Fruit fly (Drosophila melanogaster): ENCODE data around the gene ppk28.
A peak's percentile ranks its signal among the peaks of the same experiment; 100 is the strongest.

The ppk28 gene

dm6 chrX:16833097-16833496 is 27.2 kb downstream of the ppk28 start (continued):
- peak; percentile 51 for TF ChIP-seq NC2β (GFP tag; optimal IDR thresholded peaks at IDR 0.05)
- no peak for TF ChIP-seq CG15696 (tag; optimal IDR thresholded peaks at IDR 0.05)
- TF ChIP-seq mirr (GFP tag; optimal IDR thresholded peaks at IDR 0.05) = no peak
- TF ChIP-seq CG7357 (GFP tag; IDR thresholded peaks at IDR 0.05) = peak; percentile 67; the same call in 2 of the 3 replicates
- TF ChIP-seq Xbp1 (GFP tag; optimal IDR thresholded peaks at IDR 0.05) = peak; percentile 79
- no peak for TF ChIP-seq hbn (GFP tag; IDR thresholded peaks at IDR 0.05; ENCODE audit: partially characterized antibody)
- TF ChIP-seq Meics (GFP tag; optimal IDR thresholded peaks at IDR 0.05) = peak; percentile 56
- TF ChIP-seq vnd (GFP tag; IDR thresholded peaks at IDR 0.05; ENCODE audit: partially characterized antibody) = no peak
- TF ChIP-seq Dek (tag; optimal IDR thresholded peaks at IDR 0.05) = peak; percentile 27
- peak; percentile 16 for TF ChIP-seq HmgZ (tag; optimal IDR thresholded peaks at IDR 0.05)
- TF ChIP-seq CG11247 (GFP tag; IDR thresholded peaks at IDR 0.05) = peak; percentile 75
- no peak for TF ChIP-seq ssp (GFP tag; IDR thresholded peaks at IDR 0.05)
- peak; percentile 65 to 78 for TF ChIP-seq dpn (GFP tag; optimal IDR thresholded peaks at IDR 0.05)
- peak; percentile 26 for TF ChIP-seq CG8089 (GFP tag; optimal IDR thresholded peaks at IDR 0.05)
- TF ChIP-seq knrl (GFP tag; IDR thresholded peaks at IDR 0.05; ENCODE audit: partially characterized antibody) = no peak
- TF ChIP-seq tll (GFP tag; optimal IDR thresholded peaks at IDR 0.05) = no peak
- TF ChIP-seq cato (GFP tag; optimal IDR thresholded peaks at IDR 0.05; ENCODE audit: borderline replicate concordance) = peak; percentile 59
- TF ChIP-seq Hey (tag; optimal IDR thresholded peaks at IDR 0.05) = no peak
- TF ChIP-seq Doc3 (GFP tag; IDR thresholded peaks at IDR 0.05; ENCODE audit: partially characterized antibody) = no peak
- no peak for TF ChIP-seq GATAe (GFP tag; conservative IDR thresholded peaks at IDR 0.05)
- peak; percentile 27 for TF ChIP-seq Jarid2 (GFP tag; optimal IDR thresholded peaks at IDR 0.05)
- TF ChIP-seq CG7372 (GFP tag; IDR thresholded peaks at IDR 0.05) = 0 out of 2 replicates have a peak, but pooled peaks have one; percentile 24
- TF ChIP-seq CG4424 (GFP tag; optimal IDR thresholded peaks at IDR 0.05) = peak; percentile 79
- peak; percentile 57 for TF ChIP-seq fd64A (GFP tag; optimal IDR thresholded peaks at IDR 0.05)
- no peak for TF ChIP-seq Scr (GFP tag; IDR thresholded peaks at IDR 0.05; ENCODE audit: partially characterized antibody)
- TF ChIP-seq run (tag; optimal IDR thresholded peaks at IDR 0.05) = peak; percentile 65
- TF ChIP-seq Lhr (GFP tag; optimal IDR thresholded peaks at IDR 0.05) = peak; percentile 45
- peak; percentile 14 for TF ChIP-seq CG4617 (GFP tag; optimal IDR thresholded peaks at IDR 0.05; ENCODE audit: borderline replicate concordance)
- TF ChIP-seq CG13624 (GFP tag; optimal IDR thresholded peaks at IDR 0.05) = peak; percentile 15
- peak; percentile 84 for TF ChIP-seq gem (tag; optimal IDR thresholded peaks at IDR 0.05)
- TF ChIP-seq CG11398 (GFP tag; optimal IDR thresholded peaks at IDR 0.05) = no peak
- TF ChIP-seq CG6683 (GFP tag; optimal IDR thresholded peaks at IDR 0.05) = no peak
- peak; percentile 88 for TF ChIP-seq dmrt99B (tag; optimal IDR thresholded peaks at IDR 0.05)
- peak; percentile 78 for TF ChIP-seq CG17829 (tag; optimal IDR thresholded peaks at IDR 0.05)
- TF ChIP-seq Dbx (GFP tag; IDR thresholded peaks at IDR 0.05) = no peak
- TF ChIP-seq Gsc (GFP tag; IDR thresholded peaks at IDR 0.05) = peak; percentile 36; the same call in 1 of the 2 replicates
- peak; percentile 15 for TF ChIP-seq dm (GFP tag; optimal IDR thresholded peaks at IDR 0.05)
- TF ChIP-seq sc (optimal IDR thresholded peaks at IDR 0.05) = no peak
- TF ChIP-seq sc (GFP tag; optimal IDR thresholded peaks at IDR 0.05) = peak; percentile 68
- TF ChIP-seq corto (GFP tag; optimal IDR thresholded peaks at IDR 0.05) = no peak
- TF ChIP-seq CG13123 (GFP tag; optimal IDR thresholded peaks at IDR 0.05) = peak; percentile 13
- no peak for TF ChIP-seq CG34376 (GFP tag; optimal IDR thresholded peaks at IDR 0.05)
- peak; percentile 63 for TF ChIP-seq CG1647 (GFP tag; optimal IDR thresholded peaks at IDR 0.05)
- peak; percentile 86 for TF ChIP-seq CG11696 (GFP tag; IDR thresholded peaks at IDR 0.05)
- TF ChIP-seq Vsx1 (GFP tag; optimal IDR thresholded peaks at IDR 0.05) = peak; percentile 33
- peak; percentile 7 for TF ChIP-seq CHES-1-like (GFP tag; optimal IDR thresholded peaks at IDR 0.05)
- TF ChIP-seq HLH3B (GFP tag; IDR thresholded peaks at IDR 0.05) = peak; percentile 81
- TF ChIP-seq NFAT (GFP tag; IDR thresholded peaks at IDR 0.05) = 0 out of 2 replicates have a peak, but pooled peaks have one; percentile 15
- peak; percentile 76 for TF ChIP-seq tap (tag; optimal IDR thresholded peaks at IDR 0.05)
- peak; percentile 34; the same call in 1 of the 2 replicates for TF ChIP-seq gt (GFP tag; IDR thresholded peaks at IDR 0.05)

All from whole organism, embryonic.